Worm (Caenorhabditis elegans): Measurements from ENCODE around the gene ZC302.3.

The ZC302.3 gene

ce11 chrV:10743649-10744048, 2.4 kb upstream of the ZC302.3 start, which contains the start of gene srj-22:
TSS of gene srj-22 (minus strand) at chrV:10743749.
- TF ChIP-seq gmeb-1 (tag; optimal IDR thresholded peaks at IDR 0.05) (no peak), R02D3.7 (tag; optimal IDR thresholded peaks at IDR 0.05) (no peak), egl-27 (tag; optimal IDR thresholded peaks at IDR 0.05) (no peak), alr-1 (tag; optimal IDR thresholded peaks at IDR 0.05) (no peak), nhr-129 (tag; optimal IDR thresholded peaks at IDR 0.05) (no peak), nhr-12 (tag; optimal IDR thresholded peaks at IDR 0.05) (no peak), nhr-237 (tag; optimal IDR thresholded peaks at IDR 0.05) (no peak), sem-4 (tag; optimal IDR thresholded peaks at IDR 0.05) (no peak), Y55F3AM.14 (GFP tag; optimal IDR thresholded peaks at IDR 0.05) (no peak), ztf-11 (tag; optimal IDR thresholded peaks at IDR 0.05) (no peak), ama-1 (optimal IDR thresholded peaks at IDR 0.05) (no peak), unc-55 (GFP tag; optimal IDR thresholded peaks at IDR 0.05) (no peak), elt-1 (tag; optimal IDR thresholded peaks at IDR 0.05) (no peak), aly-2 (tag; optimal IDR thresholded peaks at IDR 0.05) (no peak), nhr-21 (tag; optimal IDR thresholded peaks at IDR 0.05) (no peak), snpc-4 (tag; optimal IDR thresholded peaks at IDR 0.05) (no peak), ztf-1 (GFP tag; conservative IDR thresholded peaks at IDR 0.05) (no peak), ZK546.5 (tag; optimal IDR thresholded peaks at IDR 0.05) (no peak), skn-1 (tag; optimal IDR thresholded peaks at IDR 0.05) (no peak), nhr-6 (tag; optimal IDR thresholded peaks at IDR 0.05) (no peak)

ce11 chrV:10736756-10737155, 4.5 kb downstream of the ZC302.3 start, which contains the start of the genes mre-11 and wdr-5.3:
TSS of gene mre-11 (minus strand) at chrV:10736868.
TSS of gene wdr-5.3 (plus strand) at chrV:10737116.
- TF ChIP-seq nhr-77 (tag; optimal IDR thresholded peaks at IDR 0.05) (no peak), mbf-1 (tag; optimal IDR thresholded peaks at IDR 0.05) (no peak), sma-9 (GFP tag; optimal IDR thresholded peaks at IDR 0.05) (peak; percentile 89), sma-9 (tag; optimal IDR thresholded peaks at IDR 0.05) (no peak), alr-1 (tag; optimal IDR thresholded peaks at IDR 0.05) (no peak), F13H6.1 (tag; optimal IDR thresholded peaks at IDR 0.05) (peak; percentile 67), nhr-12 (tag; optimal IDR thresholded peaks at IDR 0.05) (no peak), sma-3 (GFP tag; optimal IDR thresholded peaks at IDR 0.05) (peak; percentile 64), gmeb-1 (tag; optimal IDR thresholded peaks at IDR 0.05) (peak; percentile 80), nhr-11 (tag; optimal IDR thresholded peaks at IDR 0.05) (no peak), ama-1 (optimal IDR thresholded peaks at IDR 0.05) (no peak), lin-39 (tag; optimal IDR thresholded peaks at IDR 0.05) (no peak), mab-5 (tag; optimal IDR thresholded peaks at IDR 0.05) (no peak), elt-1 (tag; optimal IDR thresholded peaks at IDR 0.05) (no peak), ztf-1 (GFP tag; conservative IDR thresholded peaks at IDR 0.05) (no peak), ztf-11 (tag; optimal IDR thresholded peaks at IDR 0.05) (no peak), fos-1 (tag; optimal IDR thresholded peaks at IDR 0.05) (no peak), nhr-129 (tag; optimal IDR thresholded peaks at IDR 0.05) (peak; percentile 18), lsy-2 (tag; optimal IDR thresholded peaks at IDR 0.05) (peak in 1 of 2 experiments; percentile 8), crh-2 (tag; optimal IDR thresholded peaks at IDR 0.05) (peak; percentile 78), lin-11 (tag; optimal IDR thresholded peaks at IDR 0.05) (peak; percentile 32), mdl-1 (tag; optimal IDR thresholded peaks at IDR 0.05) (peak in 1 of 2 experiments; percentile 16), lin-13 (GFP tag; optimal IDR thresholded peaks at IDR 0.05) (no peak), ztf-4 (tag; optimal IDR thresholded peaks at IDR 0.05) (no peak), sem-4 (tag; optimal IDR thresholded peaks at IDR 0.05) (no peak), ceh-16 (tag; optimal IDR thresholded peaks at IDR 0.05) (no peak), nhr-25 (tag; optimal IDR thresholded peaks at IDR 0.05) (no peak), unc-62 (GFP tag; optimal IDR thresholded peaks at IDR 0.05) (no peak), C34F6.9 (tag; optimal IDR thresholded peaks at IDR 0.05) (peak; percentile 69), nhr-6 (tag; optimal IDR thresholded peaks at IDR 0.05) (peak; percentile 40), snpc-4 (tag; optimal IDR thresholded peaks at IDR 0.05) (peak; percentile 27)

DNA sequence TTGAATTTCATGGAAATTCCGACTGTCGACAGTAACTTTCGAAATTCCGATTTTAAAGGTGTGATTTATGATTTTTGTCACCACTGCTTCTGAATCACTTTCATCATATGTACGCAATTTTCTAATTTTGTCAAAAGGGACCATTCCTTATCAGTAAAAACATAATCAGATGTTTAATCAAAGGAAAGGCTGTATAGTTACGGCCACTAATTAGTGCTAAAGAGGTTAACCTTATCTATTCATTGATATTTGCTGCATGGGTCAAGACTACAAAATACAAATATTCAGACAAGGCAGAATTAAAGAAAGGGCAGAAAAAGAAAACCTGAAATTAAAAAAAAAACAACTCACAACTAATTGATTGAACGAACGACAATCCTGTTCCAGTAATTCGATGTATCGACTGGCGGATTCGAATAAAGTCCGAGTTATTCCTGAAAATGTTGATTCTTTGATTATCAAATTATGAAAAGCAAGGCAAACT, 9.2 kb downstream of the ZC302.3 start, which contains the start of gene T28B11.1:
Gene T28B11.1 (minus strand): TSS at position 434 of the 484 bp plus-strand sequence.
- TF ChIP-seq nhr-237 (tag; optimal IDR thresholded peaks at IDR 0.05) (no peak), fos-1 (tag; optimal IDR thresholded peaks at IDR 0.05) (peak; percentile 13), lsy-2 (tag; optimal IDR thresholded peaks at IDR 0.05) (no peak), sma-9 (GFP tag; optimal IDR thresholded peaks at IDR 0.05) (peak; percentile 64), sma-9 (tag; optimal IDR thresholded peaks at IDR 0.05) (no peak), gmeb-1 (tag; optimal IDR thresholded peaks at IDR 0.05) (no peak), nhr-129 (tag; optimal IDR thresholded peaks at IDR 0.05) (peak; percentile 38), F13H6.1 (tag; optimal IDR thresholded peaks at IDR 0.05) (peak; percentile 3), crh-2 (tag; optimal IDR thresholded peaks at IDR 0.05) (peak; percentile 14)

All from whole organism, L2 larva.